ENCODE assay signal across 5 fruit fly cellular contexts in the genomic region with DNA sequence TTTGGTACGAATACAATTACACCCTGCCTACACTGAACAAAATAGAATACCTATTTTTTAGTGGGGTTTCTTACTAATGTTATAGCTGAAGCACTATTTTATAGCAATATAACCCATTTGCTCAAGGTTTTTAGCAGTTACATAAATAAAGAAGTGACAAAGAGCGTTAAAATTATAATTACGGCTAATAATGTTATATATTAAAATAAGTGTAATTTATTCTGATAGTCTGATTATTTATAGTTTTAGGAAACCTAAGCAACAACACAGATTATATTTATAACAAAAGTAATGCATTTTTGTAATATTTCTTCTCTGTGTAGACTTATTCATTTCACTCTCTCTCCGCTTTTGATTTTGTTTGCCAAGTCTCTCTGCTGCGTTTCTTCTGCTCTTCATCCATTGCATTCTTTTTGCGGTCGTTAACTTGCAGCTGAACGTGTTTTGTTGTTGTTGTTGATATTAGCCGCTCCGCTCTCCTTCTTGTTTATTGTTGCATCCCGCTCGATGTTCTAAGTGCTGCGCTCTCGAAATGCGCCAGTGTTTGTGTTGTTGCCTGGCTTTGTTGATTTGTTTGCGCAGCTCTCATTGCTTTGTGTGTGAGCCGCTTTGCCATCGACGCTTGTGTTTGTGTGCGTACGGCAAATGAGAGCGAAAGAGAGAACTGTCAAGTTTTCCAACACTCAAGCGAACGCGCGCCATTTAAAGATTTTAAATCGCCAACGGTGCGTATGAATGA.
TF ChIP-seq lines count a peak whose summit lies in the region.

No protein-coding gene starts in this region.

TF ChIP-seq in whole organism, adult, 20 proteins besides CTCF, POLR2A, EP300 and RAD21 (continued from another document):
- TF ChIP-seq Crg-1 (GFP tag; optimal IDR thresholded peaks at IDR 0.05; lab: Kevin White, UChicago) (no peak), CG7045 (GFP tag; optimal IDR thresholded peaks at IDR 0.05; lab: Kevin White, UChicago) (peak; percentile 86), CG1620 (GFP tag; optimal IDR thresholded peaks at IDR 0.05; lab: Kevin White, UChicago) (peak; percentile 52), bab1 (GFP tag; optimal IDR thresholded peaks at IDR 0.05; lab: Kevin White, UChicago) (peak; percentile 95), kay (GFP tag; lab: Kevin White, UChicago; ENCODE audit: borderline replicate concordance) (peak; percentile 75)

TF ChIP-seq in whole organism, embryonic, 481 proteins besides CTCF, POLR2A, EP300 and RAD21 (continued from another document and continues in another):
- peak; percentile 34 for TF ChIP-seq CG7786 (GFP tag; optimal IDR thresholded peaks at IDR 0.05; lab: Kevin White, UChicago)
- peak; percentile 70 for TF ChIP-seq Lhr (GFP tag; optimal IDR thresholded peaks at IDR 0.05; lab: Kevin White, UChicago)
- peak; percentile 48 for TF ChIP-seq CG17912 (GFP tag; optimal IDR thresholded peaks at IDR 0.05; lab: Kevin White, UChicago)
- peak; percentile 89 for TF ChIP-seq CG13775 (GFP tag; optimal IDR thresholded peaks at IDR 0.05; lab: Kevin White, UChicago)
- TF ChIP-seq CG34376 (GFP tag; optimal IDR thresholded peaks at IDR 0.05; lab: Kevin White, UChicago) = no peak
- peak; percentile 36 for TF ChIP-seq schlank (tag; optimal IDR thresholded peaks at IDR 0.05; lab: Kevin White, UChicago)
- peak; percentile 9 for TF ChIP-seq CG4854 (GFP tag; optimal IDR thresholded peaks at IDR 0.05; lab: Kevin White, UChicago)
- peak; percentile 87 for TF ChIP-seq CG9215 (GFP tag; IDR thresholded peaks at IDR 0.05; lab: Robert Waterston, UW)
- peak; percentile 14 for TF ChIP-seq abd-A (tag; optimal IDR thresholded peaks at IDR 0.05; lab: Kevin White, UChicago)
- TF ChIP-seq ATbp (GFP tag; optimal IDR thresholded peaks at IDR 0.05; lab: Kevin White, UChicago) = peak; percentile 92
- TF ChIP-seq CG7928 (GFP tag; optimal IDR thresholded peaks at IDR 0.05; lab: Kevin White, UChicago) = peak; percentile 62
- peak; percentile 78 for TF ChIP-seq scrt (GFP tag; optimal IDR thresholded peaks at IDR 0.05; lab: Kevin White, UChicago)
- TF ChIP-seq pfk (GFP tag; optimal IDR thresholded peaks at IDR 0.05; lab: Kevin White, UChicago) = no peak
- peak; percentile 6 for TF ChIP-seq grn (GFP tag; optimal IDR thresholded peaks at IDR 0.05; lab: Kevin White, UChicago)
- peak; percentile 77 for TF ChIP-seq CG3847 (GFP tag; IDR thresholded peaks at IDR 0.05; lab: Robert Waterston, UW)
- peak; percentile 79 for TF ChIP-seq ase (GFP tag; IDR thresholded peaks at IDR 0.05; lab: Robert Waterston, UW)
- TF ChIP-seq CG9609 (GFP tag; optimal IDR thresholded peaks at IDR 0.05; lab: Kevin White, UChicago) = peak; percentile 22
- TF ChIP-seq Hmx (GFP tag; optimal IDR thresholded peaks at IDR 0.05; lab: Kevin White, UChicago) = peak; percentile 44
- no peak for TF ChIP-seq Bgb (GFP tag; IDR thresholded peaks at IDR 0.05; lab: Robert Waterston, UW; ENCODE audit: partially characterized antibody)
- peak; percentile 83; the same call in 2 of the 4 replicates for TF ChIP-seq chinmo (GFP tag; IDR thresholded peaks at IDR 0.05; lab: Robert Waterston, UW; ENCODE audit: partially characterized antibody)
- no peak for TF ChIP-seq CG16863 (GFP tag; optimal IDR thresholded peaks at IDR 0.05; lab: Kevin White, UChicago)
- peak; percentile 87 for TF ChIP-seq CG18619 (GFP tag; optimal IDR thresholded peaks at IDR 0.05; lab: Kevin White, UChicago)
- no peak for TF ChIP-seq tna (GFP tag; IDR thresholded peaks at IDR 0.05; lab: Robert Waterston, UW; ENCODE audit: partially characterized antibody)
- TF ChIP-seq CG6175 (GFP tag; IDR thresholded peaks at IDR 0.05; lab: Robert Waterston, UW) = no peak
- peak; percentile 89 for TF ChIP-seq Spps (tag; optimal IDR thresholded peaks at IDR 0.05; lab: Kevin White, UChicago)
- TF ChIP-seq zen (tag; optimal IDR thresholded peaks at IDR 0.05; lab: Kevin White, UChicago) = peak; percentile 79
- peak; percentile 78 for TF ChIP-seq Aef1 (GFP tag; IDR thresholded peaks at IDR 0.05; lab: Robert Waterston, UW)
- peak; percentile 94 for TF ChIP-seq unpg (GFP tag; optimal IDR thresholded peaks at IDR 0.05; lab: Kevin White, UChicago)

TF ChIP-seq in whole organism, prepupa, 60 proteins besides CTCF, POLR2A, EP300 and RAD21 (continued from another document and continues in another):
- TF ChIP-seq fd85E (GFP tag; optimal IDR thresholded peaks at IDR 0.05; lab: Kevin White, UChicago) = peak; percentile 50
- TF ChIP-seq CG7368 (GFP tag; optimal IDR thresholded peaks at IDR 0.05; lab: Kevin White, UChicago) = peak; percentile 87
- peak; percentile 98 for TF ChIP-seq CG10631 (GFP tag; optimal IDR thresholded peaks at IDR 0.05; lab: Kevin White, UChicago)
- peak; percentile 96 for TF ChIP-seq CG15336 (GFP tag; IDR thresholded peaks at IDR 0.05; lab: Robert Waterston, UW)
- peak; percentile 96 for TF ChIP-seq CG6792 (GFP tag; optimal IDR thresholded peaks at IDR 0.05; lab: Kevin White, UChicago)
- TF ChIP-seq cyc (GFP tag; optimal IDR thresholded peaks at IDR 0.05; lab: Kevin White, UChicago) = peak; percentile 92
- TF ChIP-seq dsx (GFP tag; optimal IDR thresholded peaks at IDR 0.05; lab: Kevin White, UChicago; ENCODE audit: poor library complexity, severe bottlenecking) = peak; percentile 88
- peak; percentile 97 for TF ChIP-seq OdsH (GFP tag; optimal IDR thresholded peaks at IDR 0.05; lab: Kevin White, UChicago)
- peak; percentile 81 for TF ChIP-seq CG1621 (tag; optimal IDR thresholded peaks at IDR 0.05; lab: Kevin White, UChicago)
- TF ChIP-seq CG11902 (GFP tag; optimal IDR thresholded peaks at IDR 0.05; lab: Kevin White, UChicago) = peak; percentile 91
- peak; percentile 72 for TF ChIP-seq dac (GFP tag; optimal IDR thresholded peaks at IDR 0.05; lab: Kevin White, UChicago)
- peak; percentile 89 for TF ChIP-seq CG6808 (GFP tag; optimal IDR thresholded peaks at IDR 0.05; lab: Kevin White, UChicago)
- TF ChIP-seq fkh (GFP tag; optimal IDR thresholded peaks at IDR 0.05; lab: Kevin White, UChicago) = peak; percentile 89
- peak; percentile 84 to 92 for TF ChIP-seq ss (GFP tag; optimal IDR thresholded peaks at IDR 0.05; lab: Kevin White, UChicago)
- TF ChIP-seq Met (GFP tag; optimal IDR thresholded peaks at IDR 0.05; lab: Kevin White, UChicago) = peak; percentile 93
- peak; percentile 95 for TF ChIP-seq topi (GFP tag; optimal IDR thresholded peaks at IDR 0.05; lab: Kevin White, UChicago)
- TF ChIP-seq net (GFP tag; optimal IDR thresholded peaks at IDR 0.05; lab: Kevin White, UChicago) = peak; percentile 92
- TF ChIP-seq Eip78C (GFP tag; lab: Kevin White, UChicago) = peak; percentile 98
- TF ChIP-seq lz (GFP tag; optimal IDR thresholded peaks at IDR 0.05; lab: Kevin White, UChicago) = peak; percentile 93
- peak; percentile 49 for TF ChIP-seq vri (GFP tag; optimal IDR thresholded peaks at IDR 0.05; lab: Kevin White, UChicago)
- peak; percentile 95 for TF ChIP-seq CG11762 (GFP tag; optimal IDR thresholded peaks at IDR 0.05; lab: Kevin White, UChicago; ENCODE audit: insufficient read depth)
- peak; percentile 94 for TF ChIP-seq Sox15 (GFP tag; optimal IDR thresholded peaks at IDR 0.05; lab: Kevin White, UChicago)
- no peak for TF ChIP-seq Hr38 (GFP tag; optimal IDR thresholded peaks at IDR 0.05; lab: Kevin White, UChicago)
- TF ChIP-seq CG11294 (GFP tag; IDR thresholded peaks at IDR 0.05; lab: Robert Waterston, UW) = peak; percentile 87
- peak; percentile 90 for TF ChIP-seq fd59A (GFP tag; optimal IDR thresholded peaks at IDR 0.05; lab: Kevin White, UChicago)
- peak; percentile 91 for TF ChIP-seq eg (GFP tag; IDR thresholded peaks at IDR 0.05; lab: Robert Waterston, UW)
- peak; percentile 98 for TF ChIP-seq CG4318 (GFP tag; optimal IDR thresholded peaks at IDR 0.05; lab: Kevin White, UChicago)
- TF ChIP-seq Sox102F (GFP tag; optimal IDR thresholded peaks at IDR 0.05; lab: Kevin White, UChicago) = peak; percentile 77
- TF ChIP-seq CG6854 (GFP tag; optimal IDR thresholded peaks at IDR 0.05; lab: Kevin White, UChicago) = peak; percentile 82
- TF ChIP-seq Sox14 (GFP tag; optimal IDR thresholded peaks at IDR 0.05; lab: Kevin White, UChicago) = peak; percentile 90

TF ChIP-seq in whole organism, pupa, 21 proteins besides CTCF, POLR2A, EP300 and RAD21 (continued from another document):
- peak; percentile 64 for TF ChIP-seq CG13204 (GFP tag; optimal IDR thresholded peaks at IDR 0.05; lab: Kevin White, UChicago)
- TF ChIP-seq CG8159 (tag; optimal IDR thresholded peaks at IDR 0.05; lab: Kevin White, UChicago) = peak; percentile 97
- peak; percentile 96 for TF ChIP-seq CG15710 (tag; optimal IDR thresholded peaks at IDR 0.05; lab: Kevin White, UChicago)
- peak; percentile 62 for TF ChIP-seq Pif1A (GFP tag; optimal IDR thresholded peaks at IDR 0.05; lab: Kevin White, UChicago)

TF ChIP-seq in whole organism, wandering third instar larva, 38 proteins besides CTCF, POLR2A, EP300 and RAD21 (continued from another document):
- TF ChIP-seq dl (GFP tag; optimal IDR thresholded peaks at IDR 0.05; lab: Kevin White, UChicago; ENCODE audit: insufficient read depth in 1 of 2, partially characterized antibody in 2 of 2) (peak; percentile 8 to 42), dmrt93B (GFP tag; optimal IDR thresholded peaks at IDR 0.05; lab: Kevin White, UChicago) (peak; percentile 95), Hr83 (GFP tag; optimal IDR thresholded peaks at IDR 0.05; lab: Kevin White, UChicago; ENCODE audit: poor library complexity, severe bottlenecking) (peak; percentile 86), sage (GFP tag; optimal IDR thresholded peaks at IDR 0.05; lab: Kevin White, UChicago) (peak; percentile 79), Sp1 (GFP tag; optimal IDR thresholded peaks at IDR 0.05; lab: Kevin White, UChicago) (peak; percentile 97), usp (GFP tag; optimal IDR thresholded peaks at IDR 0.05; lab: Kevin White, UChicago) (no peak), br (GFP tag; optimal IDR thresholded peaks at IDR 0.05; lab: Kevin White, UChicago) (peak; percentile 61), jim (GFP tag; optimal IDR thresholded peaks at IDR 0.05; lab: Kevin White, UChicago) (no peak), foxo (GFP tag; optimal IDR thresholded peaks at IDR 0.05; lab: Kevin White, UChicago) (peak; percentile 29 to 98), fru (GFP tag; optimal IDR thresholded peaks at IDR 0.05; lab: Kevin White, UChicago) (peak; percentile 92), Rel (GFP tag; optimal IDR thresholded peaks at IDR 0.05; lab: Kevin White, UChicago) (no peak), Rel (tag; optimal IDR thresholded peaks at IDR 0.05; lab: Kevin White, UChicago) (peak; percentile 51), Mio (GFP tag; optimal IDR thresholded peaks at IDR 0.05; lab: Kevin White, UChicago) (no peak), pan (optimal IDR thresholded peaks at IDR 0.05; lab: Kevin White, UChicago) (no peak), N (GFP tag; optimal IDR thresholded peaks at IDR 0.05; lab: Kevin White, UChicago) (no peak), Dfd (GFP tag; optimal IDR thresholded peaks at IDR 0.05; lab: Kevin White, UChicago) (peak; percentile 51), Hr78 (GFP tag; optimal IDR thresholded peaks at IDR 0.05; lab: Kevin White, UChicago) (no peak), sv (GFP tag; optimal IDR thresholded peaks at IDR 0.05; lab: Kevin White, UChicago) (peak; percentile 79), HLH106 (tag; optimal IDR thresholded peaks at IDR 0.05; lab: Kevin White, UChicago) (peak; percentile 98), Dif (GFP tag; optimal IDR thresholded peaks at IDR 0.05; lab: Kevin White, UChicago; ENCODE audit: partially characterized antibody) (peak; percentile 28)
